Worm (Caenorhabditis elegans) whole organism, L3 larva: ENCODE data around the gene cpi-1.

Experiments
- R02D3.7 ChIP-seq: fragments of 150-350 bp; optimal IDR thresholded peaks from 2 replicates; lab custom pipeline; 2014; ENCODE audit warnings: missing biosample characterization, missing genetic modification characterization
- aly-2 ChIP-seq: fragments of 150-350 bp; optimal IDR thresholded peaks from 2 replicates; lab custom pipeline; 2014; ENCODE audit warnings: missing biosample characterization, missing genetic modification characterization
- ama-1 ChIP-seq: fragments of 150-350 bp; optimal IDR thresholded peaks from 2 replicates; lab custom pipeline; 2018
- ceh-16 ChIP-seq: sonication (generic microtip); optimal IDR thresholded peaks from 2 replicates; lab custom pipeline; 2017; ENCODE audit warnings: missing biosample characterization, missing genetic modification characterization
- ceh-28 ChIP-seq: fragments of 150-350 bp; optimal IDR thresholded peaks from 2 replicates; lab custom pipeline; 2014; ENCODE audit warnings: missing biosample characterization, missing genetic modification reagents, missing genetic modification characterization
- ceh-82 ChIP-seq: fragments of 150-350 bp; optimal IDR thresholded peaks from 2 replicates; lab custom pipeline; 2014; ENCODE audit warnings: missing biosample characterization, missing genetic modification characterization
- ceh-9 ChIP-seq: sonication (generic microtip); optimal IDR thresholded peaks from 2 replicates; lab custom pipeline; 2018; ENCODE audit warnings: missing biosample characterization, missing genetic modification characterization
- daf-12 ChIP-seq: fragments of 150-350 bp; optimal IDR thresholded peaks from 2 replicates; lab custom pipeline; 2014; ENCODE audit warnings: missing biosample characterization, missing genetic modification reagents, missing genetic modification characterization
- egl-27 ChIP-seq: sonication (generic microtip); optimal IDR thresholded peaks from 4 replicates; lab custom pipeline; 2017; ENCODE audit warnings: missing biosample characterization, missing genetic modification reagents, missing genetic modification characterization
- egl-5 ChIP-seq: fragments of 150-350 bp; optimal IDR thresholded peaks from 2 replicates; lab custom pipeline; 2017; ENCODE audit warnings: missing biosample characterization, missing genetic modification reagents, missing genetic modification characterization, inconsistent platforms
- elt-2 ChIP-seq: sonication (generic microtip); optimal IDR thresholded peaks from 2 replicates; lab custom pipeline; 2016; ENCODE audit warnings: missing genetic modification reagents, mild to moderate bottlenecking, missing genetic modification characterization, missing compliant biosample characterization
- elt-3 ChIP-seq, 3 experiments: fragments of 150-350 bp in 1 of 3; sonication (generic microtip) in 2 of 3; optimal IDR thresholded peaks; 2 replicates in 2 of 3; 4 replicates in 1 of 3; lab custom pipeline; 2014 to 2017; ENCODE audit warnings: missing biosample characterization in 3 of 3, missing genetic modification characterization in 3 of 3
- eor-1 ChIP-seq, 2 experiments: fragments of 150-350 bp; optimal IDR thresholded peaks; 2 replicates each; lab custom pipeline; 2014 to 2018; ENCODE audit warnings: missing biosample characterization in 2 of 2, missing genetic modification characterization in 2 of 2
- fkh-10 ChIP-seq: sonication (generic microtip); optimal IDR thresholded peaks from 2 replicates; lab custom pipeline; 2017; ENCODE audit warnings: missing biosample characterization, missing genetic modification reagents, missing genetic modification characterization
- fkh-2 ChIP-seq: fragments of 150-350 bp; optimal IDR thresholded peaks from 2 replicates; lab custom pipeline; 2014; ENCODE audit warnings: missing biosample characterization, missing genetic modification reagents, missing genetic modification characterization
- fos-1 ChIP-seq: fragments of 150-350 bp; optimal IDR thresholded peaks from 2 replicates; lab custom pipeline; 2014; ENCODE audit warnings: missing biosample characterization, missing genetic modification characterization
- hmg-11 ChIP-seq: sonication (generic microtip); optimal IDR thresholded peaks from 2 replicates; lab custom pipeline; 2016; ENCODE audit warnings: missing genetic modification characterization, missing compliant biosample characterization
- jun-1 ChIP-seq: fragments of 150-350 bp; optimal IDR thresholded peaks from 2 replicates; lab custom pipeline; 2014; ENCODE audit warnings: missing biosample characterization, missing genetic modification reagents, missing genetic modification characterization
- lin-15B ChIP-seq: fragments of 150-350 bp; optimal IDR thresholded peaks from 2 replicates; lab custom pipeline; 2014; ENCODE audit warnings: missing biosample characterization, missing genetic modification characterization
- lin-39 ChIP-seq: fragments of 150-350 bp; optimal IDR thresholded peaks from 2 replicates; lab custom pipeline; 2018; ENCODE audit warnings: missing biosample characterization, missing genetic modification reagents, missing genetic modification characterization
- lsy-12 ChIP-seq: sonication (generic microtip); optimal IDR thresholded peaks from 2 replicates; lab custom pipeline; 2016; ENCODE audit warnings: mild to moderate bottlenecking, missing genetic modification characterization, missing compliant biosample characterization
- mdl-1 ChIP-seq: fragments of 150-350 bp; optimal IDR thresholded peaks from 2 replicates; lab custom pipeline; 2014; ENCODE audit warnings: missing biosample characterization, missing genetic modification characterization
- nfya-1 ChIP-seq: sonication (generic microtip); optimal IDR thresholded peaks from 2 replicates; lab custom pipeline; 2017; ENCODE audit warnings: missing genetic modification characterization, mild to moderate bottlenecking, missing compliant biosample characterization, antibody characterized with exemption, moderate library complexity; ENCODE audit not compliant: insufficient read depth
- nhr-12 ChIP-seq: fragments of 150-350 bp; optimal IDR thresholded peaks from 2 replicates; lab custom pipeline; 2014; ENCODE audit warnings: missing biosample characterization, missing genetic modification characterization
- nhr-23 ChIP-seq: fragments of 150-350 bp; optimal IDR thresholded peaks from 2 replicates; lab custom pipeline; 2014; ENCODE audit warnings: missing biosample characterization, missing genetic modification reagents, missing genetic modification characterization
- nhr-237 ChIP-seq: fragments of 150-350 bp; optimal IDR thresholded peaks from 2 replicates; lab custom pipeline; 2014; ENCODE audit warnings: missing biosample characterization, missing genetic modification characterization
- nhr-25 ChIP-seq: sonication (generic microtip); optimal IDR thresholded peaks from 2 replicates; lab custom pipeline; 2017; ENCODE audit warnings: missing biosample characterization, missing genetic modification characterization
- nhr-28 ChIP-seq: fragments of 150-350 bp; optimal IDR thresholded peaks from 2 replicates; lab custom pipeline; 2014; ENCODE audit warnings: missing biosample characterization, missing genetic modification characterization
- nhr-43 ChIP-seq: sonication (generic microtip); optimal IDR thresholded peaks from 2 replicates; lab custom pipeline; 2016; ENCODE audit warnings: mild to moderate bottlenecking, missing genetic modification characterization, missing compliant biosample characterization; ENCODE audit not compliant: poor library complexity, severe bottlenecking
- nhr-67 ChIP-seq: fragments of 150-350 bp; optimal IDR thresholded peaks from 2 replicates; lab custom pipeline; 2014; ENCODE audit warnings: missing biosample characterization, missing genetic modification characterization
- nhr-76 ChIP-seq: fragments of 150-350 bp; sonication (generic microtip); optimal IDR thresholded peaks from 5 replicates; lab custom pipeline; 2014; ENCODE audit warnings: missing biosample characterization, missing genetic modification characterization
- pha-4 ChIP-seq: fragments of 150-350 bp; optimal IDR thresholded peaks from 2 replicates; lab custom pipeline; 2014; ENCODE audit warnings: missing biosample characterization, missing genetic modification reagents, missing genetic modification characterization
- pqm-1 ChIP-seq: fragments of 150-350 bp; optimal IDR thresholded peaks from 2 replicates; lab custom pipeline; 2017; ENCODE audit warnings: missing biosample characterization, missing genetic modification characterization, inconsistent platforms
- sea-2 ChIP-seq: fragments of 150-350 bp; sonication (generic microtip); optimal IDR thresholded peaks from 4 replicates; lab custom pipeline; 2014; ENCODE audit warnings: missing biosample characterization, missing genetic modification reagents, missing genetic modification characterization
- snpc-4 ChIP-seq: fragments of 150-350 bp; optimal IDR thresholded peaks from 2 replicates; lab custom pipeline; 2014; ENCODE audit warnings: missing biosample characterization, missing genetic modification characterization
- tbx-2 ChIP-seq: sonication (generic microtip); optimal IDR thresholded peaks from 2 replicates; lab custom pipeline; 2016; ENCODE audit warnings: mild to moderate bottlenecking, missing genetic modification characterization, missing compliant biosample characterization
- unc-39 ChIP-seq: sonication (generic microtip); optimal IDR thresholded peaks from 4 replicates; lab custom pipeline; 2017; ENCODE audit warnings: missing biosample characterization, missing genetic modification characterization
- unc-62 ChIP-seq: fragments of 150-350 bp; sonication (generic microtip); optimal IDR thresholded peaks from 4 replicates; lab custom pipeline; 2014; ENCODE audit warnings: missing biosample characterization, missing genetic modification reagents, missing genetic modification characterization
- zag-1 ChIP-seq: fragments of 150-350 bp; optimal IDR thresholded peaks from 2 replicates; lab custom pipeline; 2014; ENCODE audit warnings: missing biosample characterization, missing genetic modification characterization
- ztf-4 ChIP-seq: fragments of 150-350 bp; optimal IDR thresholded peaks from 2 replicates; lab custom pipeline; 2014; ENCODE audit warnings: missing biosample characterization, missing genetic modification characterization

Gene cpi-1

DNA sequence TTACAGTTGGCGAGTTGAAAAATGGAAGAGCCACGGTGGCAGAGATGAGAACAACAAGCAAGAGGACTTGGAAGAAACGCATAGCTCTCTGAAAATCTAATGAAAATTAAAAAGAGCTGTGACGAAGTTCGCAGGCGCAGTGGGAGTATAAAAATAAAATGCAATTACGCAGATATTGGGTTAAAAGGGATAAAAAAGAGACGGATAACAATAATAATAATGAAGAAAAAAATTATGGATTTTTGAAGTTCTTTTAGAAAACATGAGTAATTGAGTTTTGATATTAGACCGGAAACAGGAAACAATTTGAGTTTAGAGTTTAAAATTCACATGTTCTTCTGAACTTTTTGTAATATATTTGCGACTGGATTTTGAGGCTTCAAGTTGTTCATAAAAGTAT is 18.8 kb upstream of the cpi-1 start, which contains the start of gene M03D4.3:
TSS of gene M03D4.3 (minus strand) at position 101 of the 400 bp plus-strand sequence.
- TF ChIP-seq unc-62 (GFP tag; lab: Kevin White, UChicago) (no peak), elt-2 (tag; lab: Kevin White, UChicago) (no peak), mdl-1 (no peak), hmg-11 (tag; lab: Kevin White, UChicago) (no peak), nhr-76 (tag; lab: Kevin White, UChicago) (no peak), egl-5 (no peak), unc-39 (no peak), ztf-4 (tag; lab: Kevin White, UChicago) (no peak), pqm-1 (tag; lab: Kevin White, UChicago) (no peak), ceh-82 (tag; lab: Kevin White, UChicago) (no peak), pha-4 (tag; lab: Kevin White, UChicago) (no peak), nhr-28 (tag; lab: Kevin White, UChicago) (no peak), tbx-2 (tag; lab: Kevin White, UChicago) (no peak), egl-27 (tag; lab: Kevin White, UChicago) (no peak), nhr-237 (tag; lab: Kevin White, UChicago) (no peak), R02D3.7 (tag; lab: Kevin White, UChicago) (no peak), nhr-25 (tag; lab: Kevin White, UChicago) (no peak)

DNA sequence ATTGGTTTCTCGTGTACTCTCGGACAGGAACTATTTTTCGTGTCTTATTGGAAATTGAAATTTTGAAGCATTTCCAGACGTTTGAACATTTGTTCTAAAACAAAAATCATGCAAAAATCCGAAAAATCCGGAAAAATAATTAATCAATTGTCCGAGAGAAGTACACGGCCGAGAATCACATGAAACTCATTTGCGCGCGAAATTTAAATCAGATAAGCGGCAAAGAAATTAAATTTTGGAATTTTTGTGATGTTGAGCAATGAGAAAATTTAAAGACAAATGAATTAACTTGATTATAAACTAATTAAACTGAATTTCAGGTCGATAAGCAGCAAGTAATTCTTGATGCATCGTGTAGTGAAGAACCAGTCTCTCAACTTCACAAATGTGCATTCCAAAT is 15.2 kb upstream of the cpi-1 start:
- no peak for TF ChIP-seq nhr-12 (tag; lab: Kevin White, UChicago)
- no peak for TF ChIP-seq nhr-23 (tag; lab: Kevin White, UChicago)
- TF ChIP-seq fos-1 = no peak
- no peak for TF ChIP-seq ceh-16 (tag; lab: Kevin White, UChicago)
- no peak for TF ChIP-seq ceh-9 (tag; lab: Kevin White, UChicago)
- no peak for TF ChIP-seq lin-15B (tag; lab: Kevin White, UChicago)
- no peak for TF ChIP-seq ama-1
- no peak for TF ChIP-seq sea-2
- no peak for TF ChIP-seq hmg-11 (tag; lab: Kevin White, UChicago)
- no peak for TF ChIP-seq pha-4 (tag; lab: Kevin White, UChicago)

ce11 chrIV:6104446-6104845 is 11.0 kb upstream of the cpi-1 start:
- TF ChIP-seq nhr-23 (tag; lab: Kevin White, UChicago) (no peak), nhr-76 (tag; lab: Kevin White, UChicago) (no peak), hmg-11 (tag; lab: Kevin White, UChicago) (no peak), lin-39 (no peak), sea-2 (no peak), jun-1 (no peak), nfya-1 (tag; lab: Kevin White, UChicago) (no peak), daf-12 (tag; lab: Kevin White, UChicago) (no peak), unc-39 (no peak), ceh-28 (tag; lab: Kevin White, UChicago) (no peak), ceh-82 (tag; lab: Kevin White, UChicago) (no peak), fkh-2 (tag; lab: Kevin White, UChicago) (no peak), nhr-25 (tag; lab: Kevin White, UChicago) (no peak), R02D3.7 (tag; lab: Kevin White, UChicago) (no peak), eor-1 (tag; optimal IDR thresholded peaks at IDR 0.05; lab: Kevin White, UChicago) (no peak), fkh-10 (GFP tag; lab: Kevin White, UChicago) (no peak), unc-62 (GFP tag; lab: Kevin White, UChicago) (no peak), nhr-28 (tag; lab: Kevin White, UChicago) (no peak), lsy-12 (tag; lab: Kevin White, UChicago) (no peak), egl-5 (no peak)

DNA sequence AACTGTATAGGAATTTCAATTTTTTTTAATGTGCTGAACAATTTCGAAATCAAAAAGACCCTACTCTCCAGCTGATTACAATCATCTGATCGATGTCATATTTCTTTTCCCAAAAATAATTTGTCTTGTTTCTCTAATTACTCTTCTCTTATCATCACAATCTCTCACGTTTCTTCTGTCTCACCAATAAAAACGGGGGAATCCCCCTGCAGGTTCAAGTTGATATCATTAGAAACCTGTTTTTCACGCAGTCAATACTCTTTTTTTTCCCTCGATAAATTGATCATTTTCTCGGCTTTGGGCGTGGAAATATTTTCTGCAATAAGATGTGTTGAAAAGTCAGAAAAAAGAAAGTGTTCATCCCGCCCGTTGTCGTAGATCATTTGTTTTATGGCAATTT is 6.3 kb upstream of the cpi-1 start:
- no peak for TF ChIP-seq aly-2 (tag; lab: Kevin White, UChicago)
- TF ChIP-seq nhr-25 (tag; lab: Kevin White, UChicago) = peak; percentile 17
- no peak for TF ChIP-seq nhr-67 (tag; lab: Kevin White, UChicago)
- TF ChIP-seq ceh-28 (tag; lab: Kevin White, UChicago) = peak; percentile 35
- no peak for TF ChIP-seq lin-39
- TF ChIP-seq pha-4 (tag; lab: Kevin White, UChicago) = peak; percentile 47
- TF ChIP-seq nhr-23 (tag; lab: Kevin White, UChicago) = peak; percentile 85
- no peak for TF ChIP-seq nhr-237 (tag; lab: Kevin White, UChicago)
- TF ChIP-seq ceh-16 (tag; lab: Kevin White, UChicago) = no peak
- peak in 1 of 3 experiments; percentile 45 for TF ChIP-seq elt-3 (tag; optimal IDR thresholded peaks at IDR 0.05; lab: Kevin White, UChicago)
- no peak for TF ChIP-seq lin-15B (tag; lab: Kevin White, UChicago)
- no peak for TF ChIP-seq zag-1 (tag; lab: Kevin White, UChicago)
- TF ChIP-seq daf-12 (tag; lab: Kevin White, UChicago) = no peak
- TF ChIP-seq snpc-4 (tag; lab: Kevin White, UChicago) = no peak
- no peak for TF ChIP-seq fkh-2 (tag; lab: Kevin White, UChicago)
- peak; percentile 76 for TF ChIP-seq pqm-1 (tag; lab: Kevin White, UChicago)
- peak; percentile 87 for TF ChIP-seq nhr-43 (tag; lab: Kevin White, UChicago)
- TF ChIP-seq egl-27 (tag; lab: Kevin White, UChicago) = peak; percentile 60
- peak; percentile 51 for TF ChIP-seq nfya-1 (tag; lab: Kevin White, UChicago)
- peak; percentile 66 for TF ChIP-seq elt-2 (tag; lab: Kevin White, UChicago)
